Worm (Caenorhabditis elegans): ENCODE results near the gene mrpl-41.

ce11 chrII:303927-304711, 15.4 kb downstream of the mrpl-41 start:
- TF ChIP-seq zag-1 (tag; optimal IDR thresholded peaks at IDR 0.05) (no peak), ztf-11 (tag; optimal IDR thresholded peaks at IDR 0.05) (no peak), ceh-28 (tag; optimal IDR thresholded peaks at IDR 0.05) (no peak), zfp-3 (GFP tag; conservative IDR thresholded peaks at IDR 0.05) (no peak), mep-1 (tag; optimal IDR thresholded peaks at IDR 0.05) (no peak), jun-1 (tag; optimal IDR thresholded peaks at IDR 0.05) (no peak), nhr-28 (tag; optimal IDR thresholded peaks at IDR 0.05) (no peak), duxl-1 (tag; optimal IDR thresholded peaks at IDR 0.05; ENCODE audit: poor library complexity) (no peak), nhr-11 (tag; optimal IDR thresholded peaks at IDR 0.05) (no peak)

All from whole organism, L4 larva.